Fruit fly (Drosophila melanogaster) whole organism, prepupa: Measurements from ENCODE around the gene rtv.
A peak's percentile ranks its signal among the peaks of the same experiment; 100 is the strongest.

ENCODE experiments used
- Blimp-1 ChIP-seq: fragments of 200-800 bp; sonication (Bioruptor generic); optimal IDR thresholded peaks from 3 replicates; lab custom pipeline; 2017; ENCODE audit warnings: missing biosample characterization, missing genetic modification characterization, mild to moderate bottlenecking, moderate library complexity, missing genetic modification reagents
- CG10631 ChIP-seq: fragments of 200-800 bp; sonication (Bioruptor generic); optimal IDR thresholded peaks from 2 replicates; lab custom pipeline; 2016; ENCODE audit warnings: missing biosample characterization, missing genetic modification characterization
- CG10669 ChIP-seq: fragments of 200-800 bp; sonication (Bioruptor generic); optimal IDR thresholded peaks from 3 replicates; lab custom pipeline; 2018; ENCODE audit warnings: missing biosample characterization, mild to moderate bottlenecking, missing genetic modification characterization, moderate library complexity
- CG11294 ChIP-seq: fragments of 200-800 bp; sonication (Bioruptor generic); IDR thresholded peaks from 2 replicates; pipeline ENCODE4 v1.3.6; 2022; ENCODE audit warnings: missing biosample characterization, missing genetic modification characterization
- CG11902 ChIP-seq: fragments of 200-800 bp; sonication (Bioruptor generic); optimal IDR thresholded peaks from 3 replicates; lab custom pipeline; 2016; ENCODE audit warnings: missing biosample characterization, missing genetic modification characterization
- CG1621 ChIP-seq: fragments of 200-800 bp; sonication (Bioruptor generic); optimal IDR thresholded peaks from 3 replicates; lab custom pipeline; 2018; ENCODE audit warnings: missing biosample characterization, mild to moderate bottlenecking, missing genetic modification characterization
- CG3032 ChIP-seq: fragments of 200-800 bp; optimal IDR thresholded peaks from 2 replicates; lab custom pipeline; 2019; ENCODE audit warnings: missing biosample characterization, mild to moderate bottlenecking, missing genetic modification characterization, moderate library complexity
- CG31627 ChIP-seq: fragments of 200-800 bp; sonication (Bioruptor generic); optimal IDR thresholded peaks from 3 replicates; lab custom pipeline; 2016; ENCODE audit warnings: missing biosample characterization, missing genetic modification characterization
- CG32006 ChIP-seq: fragments of 200-800 bp; sonication (Bioruptor generic); optimal IDR thresholded peaks from 3 replicates; lab custom pipeline; 2017; ENCODE audit warnings: missing biosample characterization, mild to moderate bottlenecking, missing genetic modification characterization
- CG34406 ChIP-seq: fragments of 200-800 bp; sonication (Bioruptor generic); optimal IDR thresholded peaks from 3 replicates; lab custom pipeline; 2016; ENCODE audit warnings: missing biosample characterization, missing genetic modification characterization
- CG4318 ChIP-seq: fragments of 200-800 bp; sonication (Bioruptor generic); optimal IDR thresholded peaks from 3 replicates; lab custom pipeline; 2017; ENCODE audit warnings: missing biosample characterization, mild to moderate bottlenecking, missing genetic modification characterization
- CG6163 ChIP-seq: fragments of 200-800 bp; sonication (Bioruptor generic); IDR thresholded peaks from 3 replicates; pipeline ENCODE4 v1.3.6; 2022; ENCODE audit warnings: missing biosample characterization, missing genetic modification characterization
- CG6276 ChIP-seq: fragments of 200-800 bp; sonication (Bioruptor generic); optimal IDR thresholded peaks from 2 replicates; lab custom pipeline; 2017; ENCODE audit warnings: missing biosample characterization, mild to moderate bottlenecking, missing genetic modification characterization
- CG6808 ChIP-seq: fragments of 200-800 bp; sonication (Bioruptor generic); optimal IDR thresholded peaks from 3 replicates; lab custom pipeline; 2017; ENCODE audit warnings: missing biosample characterization, missing genetic modification characterization, mild to moderate bottlenecking, moderate library complexity, missing genetic modification reagents
- CG6854 ChIP-seq: fragments of 200-800 bp; sonication (Bioruptor generic); optimal IDR thresholded peaks from 2 replicates; lab custom pipeline; 2017; ENCODE audit warnings: missing biosample characterization, mild to moderate bottlenecking, missing genetic modification characterization
- CG7368 ChIP-seq: fragments of 200-800 bp; sonication (Bioruptor generic); optimal IDR thresholded peaks from 3 replicates; lab custom pipeline; 2016; ENCODE audit warnings: missing biosample characterization, missing genetic modification characterization
- CG8119 ChIP-seq: fragments of 200-800 bp; sonication (Bioruptor generic); IDR thresholded peaks from 3 replicates; pipeline ENCODE4 v1.3.6; 2022; ENCODE audit warnings: missing biosample characterization, missing genetic modification characterization
- CG8319 ChIP-seq: fragments of 200-800 bp; sonication (Bioruptor generic); optimal IDR thresholded peaks from 3 replicates; lab custom pipeline; 2016; ENCODE audit warnings: missing biosample characterization, missing genetic modification characterization
- CG9139 ChIP-seq: fragments of 200-800 bp; sonication (Bioruptor generic); optimal IDR thresholded peaks from 3 replicates; lab custom pipeline; 2017; ENCODE audit warnings: missing biosample characterization, mild to moderate bottlenecking, missing genetic modification characterization
- Eip75B ChIP-seq: fragments of 200-800 bp; sonication (Bioruptor generic); optimal IDR thresholded peaks from 3 replicates; lab custom pipeline; 2016; ENCODE audit warnings: missing biosample characterization, missing genetic modification characterization
- Eip78C ChIP-seq: fragments of 200-800 bp; sonication (Bioruptor generic); peaks from one replicate; lab custom pipeline; 2016; ENCODE audit warnings: missing biosample characterization, missing genetic modification characterization
- Eip93F ChIP-seq: fragments of 200-800 bp; sonication (Bioruptor generic); optimal IDR thresholded peaks from 2 replicates; lab custom pipeline; 2016; ENCODE audit warnings: missing biosample characterization, mild to moderate bottlenecking, missing genetic modification characterization
- Ets21C ChIP-seq: fragments of 200-800 bp; sonication (Bioruptor generic); optimal IDR thresholded peaks from 3 replicates; lab custom pipeline; 2016; ENCODE audit warnings: missing biosample characterization, missing genetic modification characterization
- Ets96B ChIP-seq: fragments of 200-800 bp; optimal IDR thresholded peaks from 2 replicates; lab custom pipeline; 2019; ENCODE audit warnings: missing biosample characterization, mild to moderate bottlenecking, missing genetic modification characterization, moderate library complexity
- Gug ChIP-seq: fragments of 200-800 bp; sonication (Bioruptor generic); IDR thresholded peaks from 2 replicates; pipeline ENCODE4 v1.3.6; 2022; ENCODE audit warnings: missing biosample characterization, missing genetic modification characterization
- Hr38 ChIP-seq: sonication (Bioruptor generic); optimal IDR thresholded peaks from 2 replicates; lab custom pipeline; 2016; ENCODE audit warnings: missing biosample characterization, missing genetic modification characterization
- Hr39 ChIP-seq: fragments of 200-800 bp; sonication (Bioruptor generic); optimal IDR thresholded peaks from 2 replicates; lab custom pipeline; 2016; ENCODE audit warnings: missing biosample characterization, missing genetic modification characterization
- Hr4 ChIP-seq: fragments of 200-800 bp; sonication (Bioruptor generic); optimal IDR thresholded peaks from 3 replicates; lab custom pipeline; 2016; ENCODE audit warnings: missing biosample characterization, missing genetic modification characterization
- Lpt ChIP-seq: fragments of 200-800 bp; sonication (Bioruptor generic); optimal IDR thresholded peaks from 3 replicates; lab custom pipeline; 2016; ENCODE audit warnings: missing biosample characterization, missing genetic modification characterization
- Met ChIP-seq: fragments of 200-800 bp; sonication (Bioruptor generic); optimal IDR thresholded peaks from 3 replicates; lab custom pipeline; 2016; ENCODE audit warnings: missing biosample characterization, missing genetic modification characterization
- OdsH ChIP-seq: fragments of 200-800 bp; sonication (Bioruptor generic); optimal IDR thresholded peaks from 3 replicates; lab custom pipeline; 2016; ENCODE audit warnings: missing biosample characterization, missing genetic modification characterization
- Sox102F ChIP-seq: fragments of 200-800 bp; sonication (Bioruptor generic); optimal IDR thresholded peaks from 2 replicates; lab custom pipeline; 2016; ENCODE audit warnings: missing biosample characterization, mild to moderate bottlenecking, missing genetic modification characterization
- Sox14 ChIP-seq: fragments of 200-800 bp; sonication (Bioruptor generic); optimal IDR thresholded peaks from 3 replicates; lab custom pipeline; 2016; ENCODE audit warnings: missing biosample characterization, missing genetic modification characterization
- Sox15 ChIP-seq: fragments of 200-800 bp; sonication (Bioruptor generic); optimal IDR thresholded peaks from 3 replicates; lab custom pipeline; 2016; ENCODE audit warnings: missing biosample characterization, missing genetic modification characterization
- acj6 ChIP-seq: fragments of 200-800 bp; sonication (Bioruptor generic); optimal IDR thresholded peaks from 3 replicates; lab custom pipeline; 2016; ENCODE audit warnings: missing biosample characterization, missing genetic modification characterization
- cyc ChIP-seq: fragments of 200-800 bp; sonication (Bioruptor generic); optimal IDR thresholded peaks from 3 replicates; lab custom pipeline; 2016; ENCODE audit warnings: missing biosample characterization, missing genetic modification characterization
- dac ChIP-seq: fragments of 200-800 bp; sonication (Bioruptor generic); optimal IDR thresholded peaks from 2 replicates; lab custom pipeline; 2017; ENCODE audit warnings: missing biosample characterization, mild to moderate bottlenecking, missing genetic modification characterization
- dsx ChIP-seq: fragments of 200-800 bp; optimal IDR thresholded peaks from 3 replicates; lab custom pipeline; 2019; ENCODE audit warnings: missing biosample characterization, mild to moderate bottlenecking, missing genetic modification characterization, moderate library complexity; ENCODE audit not compliant: poor library complexity, severe bottlenecking
- eg ChIP-seq: fragments of 200-800 bp; sonication (Bioruptor generic); IDR thresholded peaks from 3 replicates; pipeline ENCODE4 v1.3.6; 2022; ENCODE audit warnings: missing biosample characterization, missing genetic modification characterization
- esn ChIP-seq: fragments of 200-800 bp; sonication (Bioruptor generic); optimal IDR thresholded peaks from 2 replicates; lab custom pipeline; 2016; ENCODE audit warnings: missing biosample characterization, mild to moderate bottlenecking, missing genetic modification characterization, moderate library complexity
- fd59A ChIP-seq: fragments of 200-800 bp; sonication (Bioruptor generic); optimal IDR thresholded peaks from 2 replicates; lab custom pipeline; 2017; ENCODE audit warnings: missing biosample characterization, mild to moderate bottlenecking, missing genetic modification characterization, missing genetic modification reagents
- pdm3 ChIP-seq: fragments of 200-800 bp; sonication (Bioruptor generic); optimal IDR thresholded peaks from 3 replicates; lab custom pipeline; 2016; ENCODE audit warnings: missing biosample characterization, missing genetic modification characterization
- salr ChIP-seq, 2 experiments: fragments of 200-800 bp; sonication (Bioruptor generic); optimal IDR thresholded peaks; 3 replicates each; lab custom pipeline; 2016 to 2018; ENCODE audit warnings: missing biosample characterization in 2 of 2, missing genetic modification characterization in 2 of 2, mild to moderate bottlenecking in 1 of 2
- spab ChIP-seq: fragments of 200-800 bp; sonication (Bioruptor generic); optimal IDR thresholded peaks from 2 replicates; lab custom pipeline; 2017; ENCODE audit warnings: missing biosample characterization, mild to moderate bottlenecking, missing genetic modification characterization, missing genetic modification reagents
- ss ChIP-seq, 2 experiments: fragments of 200-800 bp; sonication (Bioruptor generic); optimal IDR thresholded peaks; 2 replicates in 1 of 2; 3 replicates in 1 of 2; lab custom pipeline; 2017 to 2018; ENCODE audit warnings: mild to moderate bottlenecking in 2 of 2, missing biosample characterization in 2 of 2, missing genetic modification characterization in 2 of 2, moderate library complexity in 1 of 2
- vri ChIP-seq: fragments of 200-800 bp; sonication (Bioruptor generic); optimal IDR thresholded peaks from 3 replicates; lab custom pipeline; 2016; ENCODE audit warnings: missing biosample characterization, mild to moderate bottlenecking, missing genetic modification characterization

Gene rtv

dm6 chrX:11137566-11138186 lies 16.1 kb downstream of the rtv start, which contains the start of gene CDK2AP1 (continued):
- TF ChIP-seq CG11294 (GFP tag; lab: Robert Waterston, UW) (no peak), vri (peak; percentile 18), CG3032 (tag; lab: Kevin White, UChicago) (peak; percentile 30), CG10669 (GFP tag; lab: Kevin White, UChicago) (no peak), ss (GFP tag; optimal IDR thresholded peaks at IDR 0.05; lab: Kevin White, UChicago) (no peak), Lpt (GFP tag; lab: Kevin White, UChicago) (no peak), CG32006 (GFP tag; lab: Kevin White, UChicago) (peak; percentile 7), Blimp-1 (GFP tag; lab: Kevin White, UChicago) (no peak), CG1621 (tag; lab: Kevin White, UChicago) (peak; percentile 74), Eip75B (GFP tag; lab: Kevin White, UChicago) (no peak), CG6163 (GFP tag; lab: Robert Waterston, UW) (no peak), pdm3 (peak; percentile 30), fd59A (no peak), CG8319 (no peak), CG9139 (no peak), CG7368 (GFP tag; lab: Kevin White, UChicago) (no peak)

dm6 chrX:11136587-11137512 lies 16.9 kb downstream of the rtv start, which contains the start of gene Klp10A:
TSS of gene Klp10A (minus strand) at chrX:11137118.
- no peak for TF ChIP-seq Hr4
- TF ChIP-seq CG10631 (GFP tag; lab: Kevin White, UChicago) = peak; percentile 36
- no peak for TF ChIP-seq Sox102F
- no peak for TF ChIP-seq OdsH (GFP tag; lab: Kevin White, UChicago)
- no peak for TF ChIP-seq CG6808 (GFP tag; lab: Kevin White, UChicago)
- no peak for TF ChIP-seq CG6854 (GFP tag; lab: Kevin White, UChicago)
- TF ChIP-seq CG34406 (GFP tag; lab: Kevin White, UChicago) = no peak
- peak; percentile 77 for TF ChIP-seq Eip78C
- TF ChIP-seq CG31627 (GFP tag; lab: Kevin White, UChicago) = peak; percentile 39
- TF ChIP-seq CG8119 (GFP tag; lab: Robert Waterston, UW) = no peak
- TF ChIP-seq acj6 (GFP tag; lab: Kevin White, UChicago) = peak; percentile 4
- TF ChIP-seq Sox15 (GFP tag; lab: Kevin White, UChicago) = no peak
- no peak for TF ChIP-seq Ets21C (GFP tag; lab: Kevin White, UChicago)
- no peak for TF ChIP-seq Blimp-1 (GFP tag; lab: Kevin White, UChicago)
- TF ChIP-seq dac (GFP tag; lab: Kevin White, UChicago) = no peak
- no peak for TF ChIP-seq CG11902 (GFP tag; lab: Kevin White, UChicago)
- TF ChIP-seq Ets96B (tag; lab: Kevin White, UChicago) = no peak
- no peak for TF ChIP-seq dsx
- TF ChIP-seq CG11294 (GFP tag; lab: Robert Waterston, UW) = no peak
- no peak for TF ChIP-seq Gug (GFP tag; lab: Robert Waterston, UW)
- no peak for TF ChIP-seq spab
- peak; percentile 2 for TF ChIP-seq CG8319
- no peak for TF ChIP-seq Eip93F (GFP tag; lab: Kevin White, UChicago)
- peak; percentile 34 for TF ChIP-seq CG7368 (GFP tag; lab: Kevin White, UChicago)
- TF ChIP-seq esn (GFP tag; lab: Kevin White, UChicago) = peak; percentile 35
- TF ChIP-seq CG9139 = peak; percentile 2
- TF ChIP-seq ss (GFP tag; optimal IDR thresholded peaks at IDR 0.05; lab: Kevin White, UChicago) = no peak
- TF ChIP-seq Sox14 (GFP tag; lab: Kevin White, UChicago) = peak; percentile 51
- TF ChIP-seq cyc (GFP tag; lab: Kevin White, UChicago) = peak; percentile 39
- TF ChIP-seq CG10669 (GFP tag; lab: Kevin White, UChicago) = no peak
- no peak for TF ChIP-seq CG1621 (tag; lab: Kevin White, UChicago)
- TF ChIP-seq vri = peak; percentile 87
- no peak for TF ChIP-seq CG6163 (GFP tag; lab: Robert Waterston, UW)
- no peak for TF ChIP-seq CG4318 (GFP tag; lab: Kevin White, UChicago)
- TF ChIP-seq Hr38 (GFP tag; lab: Kevin White, UChicago) = no peak
- no peak for TF ChIP-seq eg (GFP tag; lab: Robert Waterston, UW)
- no peak for TF ChIP-seq salr (GFP tag; optimal IDR thresholded peaks at IDR 0.05; lab: Kevin White, UChicago)
- peak; percentile 39 for TF ChIP-seq Met (GFP tag; lab: Kevin White, UChicago)
- TF ChIP-seq Hr39 (GFP tag; lab: Kevin White, UChicago) = peak; percentile 1
- no peak for TF ChIP-seq CG6276
